ENCODE assay signal across 1 fruit fly cellular context in genomic region chr2L:16715841-16716701, dm6.
TF ChIP-seq lines count a peak whose summit lies in the region.

Gene Cyt-c-d (plus strand): TSS chr2L:16715891.
Gene CG31808 (minus strand): TSS chr2L:16716195.

TF ChIP-seq in whole organism, embryonic, 481 proteins besides CTCF, POLR2A, EP300 and RAD21 (continued from another document and continues in another):
- TF ChIP-seq Nf-YC (tag; optimal IDR thresholded peaks at IDR 0.05; lab: Kevin White, UChicago): peak; percentile 83
- TF ChIP-seq CG18619 (GFP tag; optimal IDR thresholded peaks at IDR 0.05; lab: Kevin White, UChicago): peak; percentile 97
- TF ChIP-seq CG6654 (GFP tag; optimal IDR thresholded peaks at IDR 0.05; lab: Kevin White, UChicago): peak; percentile 88
- TF ChIP-seq CG17186 (GFP tag; optimal IDR thresholded peaks at IDR 0.05; lab: Kevin White, UChicago): peak; percentile 88
- TF ChIP-seq phol (tag; optimal IDR thresholded peaks at IDR 0.05; lab: Kevin White, UChicago): peak; percentile 97
- peak; percentile 80 for TF ChIP-seq her (GFP tag; optimal IDR thresholded peaks at IDR 0.05; lab: Kevin White, UChicago)
- TF ChIP-seq CG10565 (GFP tag; optimal IDR thresholded peaks at IDR 0.05; lab: Kevin White, UChicago): peak; percentile 90
- peak; percentile 94 to 96 for TF ChIP-seq chif (GFP tag; optimal IDR thresholded peaks at IDR 0.05; lab: Kevin White, UChicago)
- no peak for TF ChIP-seq Tbp (GFP tag; optimal IDR thresholded peaks at IDR 0.05; lab: Kevin White, UChicago)
- TF ChIP-seq en (GFP tag; optimal IDR thresholded peaks at IDR 0.05; lab: Kevin White, UChicago): peak; percentile 85
- TF ChIP-seq CG13296 (GFP tag; optimal IDR thresholded peaks at IDR 0.05; lab: Kevin White, UChicago): peak; percentile 95
- peak; percentile 63 for TF ChIP-seq B-H2 (GFP tag; optimal IDR thresholded peaks at IDR 0.05; lab: Kevin White, UChicago)
- TF ChIP-seq CG3838 (GFP tag; optimal IDR thresholded peaks at IDR 0.05; lab: Kevin White, UChicago): peak; percentile 95
- peak; percentile 98 for TF ChIP-seq CG14050 (GFP tag; IDR thresholded peaks at IDR 0.05; lab: Robert Waterston, UW)
- peak; percentile 95 for TF ChIP-seq CrebB (tag; optimal IDR thresholded peaks at IDR 0.05; lab: Kevin White, UChicago)
- TF ChIP-seq CG17385 (GFP tag; optimal IDR thresholded peaks at IDR 0.05; lab: Kevin White, UChicago): peak; percentile 94
- peak; percentile 58 for TF ChIP-seq Bgb (GFP tag; IDR thresholded peaks at IDR 0.05; lab: Robert Waterston, UW; ENCODE audit: partially characterized antibody)
- TF ChIP-seq CG3065 (GFP tag; optimal IDR thresholded peaks at IDR 0.05; lab: Kevin White, UChicago): peak; percentile 89
- peak; percentile 98 for TF ChIP-seq Vsx1 (GFP tag; optimal IDR thresholded peaks at IDR 0.05; lab: Kevin White, UChicago)
- TF ChIP-seq Stat92E (GFP tag; optimal IDR thresholded peaks at IDR 0.05; lab: Kevin White, UChicago): peak in 1 of 3 experiments; percentile 92
- peak; percentile 94 for TF ChIP-seq Mes4 (GFP tag; optimal IDR thresholded peaks at IDR 0.05; lab: Kevin White, UChicago)
- TF ChIP-seq Poxn (GFP tag; IDR thresholded peaks at IDR 0.05; lab: Robert Waterston, UW): peak; percentile 74
- peak; percentile 92 for TF ChIP-seq CG15011 (GFP tag; optimal IDR thresholded peaks at IDR 0.05; lab: Kevin White, UChicago)
- TF ChIP-seq tup (GFP tag; optimal IDR thresholded peaks at IDR 0.05; lab: Kevin White, UChicago): peak; percentile 92
- TF ChIP-seq cg (GFP tag; optimal IDR thresholded peaks at IDR 0.05; lab: Kevin White, UChicago): peak; percentile 28
- TF ChIP-seq ci (GFP tag; IDR thresholded peaks at IDR 0.05; lab: Robert Waterston, UW): peak; percentile 99
- peak; percentile 90 for TF ChIP-seq CG8944 (GFP tag; optimal IDR thresholded peaks at IDR 0.05; lab: Kevin White, UChicago)
- peak; percentile 65 for TF ChIP-seq fd102C (GFP tag; optimal IDR thresholded peaks at IDR 0.05; lab: Kevin White, UChicago)
- TF ChIP-seq CG10431 (GFP tag; optimal IDR thresholded peaks at IDR 0.05; lab: Kevin White, UChicago): peak; percentile 86
- peak; percentile 95 for TF ChIP-seq CG12104 (GFP tag; optimal IDR thresholded peaks at IDR 0.05; lab: Kevin White, UChicago)
- TF ChIP-seq CG6175 (GFP tag; IDR thresholded peaks at IDR 0.05; lab: Robert Waterston, UW): peak; percentile 97
- peak; percentile 98 for TF ChIP-seq az2 (GFP tag; optimal IDR thresholded peaks at IDR 0.05; lab: Kevin White, UChicago)
- TF ChIP-seq maf-S (GFP tag; optimal IDR thresholded peaks at IDR 0.05; lab: Kevin White, UChicago): peak; percentile 92
- peak; percentile 97 for TF ChIP-seq CG2199 (GFP tag; IDR thresholded peaks at IDR 0.05; lab: Robert Waterston, UW)
- TF ChIP-seq br (optimal IDR thresholded peaks at IDR 0.05; lab: Kevin White, UChicago): no peak
- TF ChIP-seq HLH3B (GFP tag; IDR thresholded peaks at IDR 0.05; lab: Robert Waterston, UW): peak; percentile 98
- TF ChIP-seq Hr39 (optimal IDR thresholded peaks at IDR 0.05; lab: Kevin White, UChicago): no peak
- peak; percentile 95 for TF ChIP-seq Six4 (GFP tag; optimal IDR thresholded peaks at IDR 0.05; lab: Kevin White, UChicago)
- TF ChIP-seq CG17361 (GFP tag; IDR thresholded peaks at IDR 0.05; lab: Robert Waterston, UW): peak; percentile 96
- peak; percentile 90 for TF ChIP-seq Atf-2 (GFP tag; optimal IDR thresholded peaks at IDR 0.05; lab: Kevin White, UChicago)
- peak; percentile 98 for TF ChIP-seq Optix (GFP tag; IDR thresholded peaks at IDR 0.05; lab: Robert Waterston, UW)
- TF ChIP-seq CG9817 (tag; optimal IDR thresholded peaks at IDR 0.05; lab: Kevin White, UChicago): peak; percentile 92
- TF ChIP-seq Sry-β (GFP tag; optimal IDR thresholded peaks at IDR 0.05; lab: Kevin White, UChicago): peak; percentile 73
- TF ChIP-seq CG15479 (GFP tag; optimal IDR thresholded peaks at IDR 0.05; lab: Kevin White, UChicago): no peak
- TF ChIP-seq CG7839 (tag; optimal IDR thresholded peaks at IDR 0.05; lab: Kevin White, UChicago): peak; percentile 97
- TF ChIP-seq salm (tag; optimal IDR thresholded peaks at IDR 0.05; lab: Kevin White, UChicago): peak; percentile 98
- peak; percentile 47 for TF ChIP-seq stwl (tag; optimal IDR thresholded peaks at IDR 0.05; lab: Kevin White, UChicago)
- peak; percentile 96 for TF ChIP-seq otp (GFP tag; IDR thresholded peaks at IDR 0.05; lab: Robert Waterston, UW)
- TF ChIP-seq D19A (tag; optimal IDR thresholded peaks at IDR 0.05; lab: Kevin White, UChicago): peak; percentile 94
- peak; percentile 87 for TF ChIP-seq sr (GFP tag; IDR thresholded peaks at IDR 0.05; lab: Robert Waterston, UW)
- peak; percentile 87 for TF ChIP-seq CG4404 (GFP tag; IDR thresholded peaks at IDR 0.05; lab: Robert Waterston, UW)
- TF ChIP-seq sima (GFP tag; optimal IDR thresholded peaks at IDR 0.05; lab: Kevin White, UChicago): peak; percentile 68
- peak; percentile 74 for TF ChIP-seq z (GFP tag; IDR thresholded peaks at IDR 0.05; lab: Robert Waterston, UW)
- peak; percentile 83 for TF ChIP-seq NK7.1 (GFP tag; optimal IDR thresholded peaks at IDR 0.05; lab: Kevin White, UChicago)
- TF ChIP-seq C15 (GFP tag; IDR thresholded peaks at IDR 0.05; lab: Robert Waterston, UW): peak; percentile 88
- TF ChIP-seq CG5180 (GFP tag; optimal IDR thresholded peaks at IDR 0.05; lab: Kevin White, UChicago): peak; percentile 91
- TF ChIP-seq cad (GFP tag; optimal IDR thresholded peaks at IDR 0.05; lab: Kevin White, UChicago): no peak
- TF ChIP-seq aop (GFP tag; IDR thresholded peaks at IDR 0.05; lab: Robert Waterston, UW): peak; percentile 90
- 0 out of 3 replicates have a peak, but pooled peaks have one; percentile 31 for TF ChIP-seq CG16813 (GFP tag; IDR thresholded peaks at IDR 0.05; lab: Robert Waterston, UW; ENCODE audit: partially characterized antibody)
- TF ChIP-seq CG1233 (GFP tag; optimal IDR thresholded peaks at IDR 0.05; lab: Kevin White, UChicago): peak; percentile 94
- TF ChIP-seq CG42726 (GFP tag; IDR thresholded peaks at IDR 0.05; lab: Robert Waterston, UW; ENCODE audit: partially characterized antibody): peak; percentile 25; the same call in 1 of the 2 replicates
- peak; percentile 95 for TF ChIP-seq Abd-B (GFP tag; optimal IDR thresholded peaks at IDR 0.05; lab: Kevin White, UChicago)
- peak; percentile 86 for TF ChIP-seq E2f2 (GFP tag; IDR thresholded peaks at IDR 0.05; lab: Robert Waterston, UW)
- peak; percentile 98 for TF ChIP-seq nau (GFP tag; optimal IDR thresholded peaks at IDR 0.05; lab: Kevin White, UChicago)
- no peak for TF ChIP-seq Sin3A (optimal IDR thresholded peaks at IDR 0.05; lab: Kevin White, UChicago)
- peak; percentile 79 for TF ChIP-seq ac (GFP tag; optimal IDR thresholded peaks at IDR 0.05; lab: Kevin White, UChicago)
- TF ChIP-seq Dip2 (GFP tag; IDR thresholded peaks at IDR 0.05; lab: Robert Waterston, UW): no peak; the same call in 1 of the 2 replicates
- TF ChIP-seq lab (GFP tag; optimal IDR thresholded peaks at IDR 0.05; lab: Kevin White, UChicago): peak; percentile 98
- peak; percentile 98 for TF ChIP-seq CG15269 (tag; optimal IDR thresholded peaks at IDR 0.05; lab: Kevin White, UChicago)
- TF ChIP-seq chinmo (GFP tag; IDR thresholded peaks at IDR 0.05; lab: Robert Waterston, UW; ENCODE audit: partially characterized antibody): peak; percentile 77; the same call in 1 of the 4 replicates
- TF ChIP-seq CG30403 (GFP tag; optimal IDR thresholded peaks at IDR 0.05; lab: Kevin White, UChicago): peak; percentile 98
- peak; percentile 55 for TF ChIP-seq abd-A (tag; optimal IDR thresholded peaks at IDR 0.05; lab: Kevin White, UChicago)
- peak in 1 of 2 experiments; percentile 98 for TF ChIP-seq Eip74EF (GFP tag; optimal IDR thresholded peaks at IDR 0.05; lab: Kevin White, UChicago)
- TF ChIP-seq ftz-f1 (GFP tag; optimal IDR thresholded peaks at IDR 0.05; lab: Kevin White, UChicago): peak; percentile 49
- TF ChIP-seq grn (GFP tag; optimal IDR thresholded peaks at IDR 0.05; lab: Kevin White, UChicago): peak; percentile 76
- peak; percentile 91 for TF ChIP-seq Dad (GFP tag; optimal IDR thresholded peaks at IDR 0.05; lab: Kevin White, UChicago)
- peak; percentile 90 for TF ChIP-seq CG1792 (GFP tag; optimal IDR thresholded peaks at IDR 0.05; lab: Kevin White, UChicago)
- peak; percentile 91 for TF ChIP-seq CG10267 (tag; optimal IDR thresholded peaks at IDR 0.05; lab: Kevin White, UChicago)
- TF ChIP-seq HHEX (GFP tag; optimal IDR thresholded peaks at IDR 0.05; lab: Kevin White, UChicago): peak; percentile 94
- peak; percentile 83 for TF ChIP-seq eyg (GFP tag; optimal IDR thresholded peaks at IDR 0.05; lab: Kevin White, UChicago)
- TF ChIP-seq odd (GFP tag; optimal IDR thresholded peaks at IDR 0.05; lab: Kevin White, UChicago): peak; percentile 97
- TF ChIP-seq CG43689 (GFP tag; IDR thresholded peaks at IDR 0.05; lab: Robert Waterston, UW): peak; percentile 97
- TF ChIP-seq peb (GFP tag; IDR thresholded peaks at IDR 0.05; lab: Robert Waterston, UW): peak; percentile 97
- TF ChIP-seq zf30C (GFP tag; optimal IDR thresholded peaks at IDR 0.05; lab: Kevin White, UChicago): peak; percentile 93
- peak; percentile 95 for TF ChIP-seq CG12942 (GFP tag; optimal IDR thresholded peaks at IDR 0.05; lab: Kevin White, UChicago)
- peak; percentile 57 for TF ChIP-seq HmgD (GFP tag; optimal IDR thresholded peaks at IDR 0.05; lab: Kevin White, UChicago)
- peak; percentile 97 for TF ChIP-seq Xbp1 (GFP tag; optimal IDR thresholded peaks at IDR 0.05; lab: Kevin White, UChicago)
- TF ChIP-seq jing (GFP tag; optimal IDR thresholded peaks at IDR 0.05; lab: Kevin White, UChicago): peak; percentile 94
- peak in 1 of 3 experiments; percentile 95 for TF ChIP-seq lola (GFP tag; optimal IDR thresholded peaks at IDR 0.05; lab: Kevin White, UChicago)
- TF ChIP-seq ato (GFP tag; IDR thresholded peaks at IDR 0.05; lab: Robert Waterston, UW; ENCODE audit: partially characterized antibody): no peak
- peak; percentile 88 for TF ChIP-seq CG15514 (GFP tag; optimal IDR thresholded peaks at IDR 0.05; lab: Kevin White, UChicago)
- peak; percentile 88 for TF ChIP-seq slp2 (GFP tag; optimal IDR thresholded peaks at IDR 0.05; lab: Kevin White, UChicago)
- TF ChIP-seq dan (GFP tag; IDR thresholded peaks at IDR 0.05; lab: Robert Waterston, UW): peak; percentile 75; the same call in 1 of the 2 replicates
- TF ChIP-seq CG17568 (GFP tag; optimal IDR thresholded peaks at IDR 0.05; lab: Kevin White, UChicago): peak; percentile 95
- no peak for TF ChIP-seq fru (optimal IDR thresholded peaks at IDR 0.05; lab: Kevin White, UChicago)
- TF ChIP-seq CG14710 (tag; optimal IDR thresholded peaks at IDR 0.05; lab: Kevin White, UChicago): peak; percentile 95
- TF ChIP-seq Deaf1 (tag; optimal IDR thresholded peaks at IDR 0.05; lab: Kevin White, UChicago): peak; percentile 83
- peak; percentile 91 for TF ChIP-seq sens-2 (GFP tag; IDR thresholded peaks at IDR 0.05; lab: Robert Waterston, UW)
- no peak for TF ChIP-seq CG9876 (GFP tag; optimal IDR thresholded peaks at IDR 0.05; lab: Kevin White, UChicago)
- TF ChIP-seq sd (tag; optimal IDR thresholded peaks at IDR 0.05; lab: Kevin White, UChicago): peak; percentile 83
- peak; percentile 94 for TF ChIP-seq onecut (GFP tag; IDR thresholded peaks at IDR 0.05; lab: Robert Waterston, UW)
- TF ChIP-seq vvl (GFP tag; IDR thresholded peaks at IDR 0.05; lab: Robert Waterston, UW): peak; percentile 99
- peak; percentile 96 for TF ChIP-seq tio (GFP tag; optimal IDR thresholded peaks at IDR 0.05; lab: Kevin White, UChicago)
- peak; percentile 92 for TF ChIP-seq Gug (GFP tag; IDR thresholded peaks at IDR 0.05; lab: Robert Waterston, UW)
- peak; percentile 88 for TF ChIP-seq CG8290 (GFP tag; optimal IDR thresholded peaks at IDR 0.05; lab: Kevin White, UChicago)
- TF ChIP-seq CG8290 (tag; optimal IDR thresholded peaks at IDR 0.05; lab: Kevin White, UChicago): peak; percentile 84 to 93
- no peak for TF ChIP-seq nerfin-2 (GFP tag; IDR thresholded peaks at IDR 0.05; lab: Robert Waterston, UW; ENCODE audit: partially characterized antibody)
- peak; percentile 97 for TF ChIP-seq CG2120 (GFP tag; optimal IDR thresholded peaks at IDR 0.05; lab: Kevin White, UChicago)
- peak; percentile 97 for TF ChIP-seq CG11504 (tag; optimal IDR thresholded peaks at IDR 0.05; lab: Kevin White, UChicago)
- peak; percentile 98 for TF ChIP-seq CG13424 (tag; optimal IDR thresholded peaks at IDR 0.05; lab: Kevin White, UChicago)
- peak; percentile 85 for TF ChIP-seq CG11085 (GFP tag; IDR thresholded peaks at IDR 0.05; lab: Robert Waterston, UW)
- TF ChIP-seq pho (GFP tag; optimal IDR thresholded peaks at IDR 0.05; lab: Kevin White, UChicago): peak; percentile 89
- peak; percentile 98 for TF ChIP-seq Awh (GFP tag; IDR thresholded peaks at IDR 0.05; lab: Robert Waterston, UW)
- TF ChIP-seq CG3847 (GFP tag; IDR thresholded peaks at IDR 0.05; lab: Robert Waterston, UW): peak; percentile 93
- TF ChIP-seq CG7745 (tag; optimal IDR thresholded peaks at IDR 0.05; lab: Kevin White, UChicago): peak; percentile 59
- TF ChIP-seq CG16863 (GFP tag; optimal IDR thresholded peaks at IDR 0.05; lab: Kevin White, UChicago): peak; percentile 94
- TF ChIP-seq CG7786 (GFP tag; optimal IDR thresholded peaks at IDR 0.05; lab: Kevin White, UChicago): peak; percentile 89
- peak; percentile 94 for TF ChIP-seq fd64A (GFP tag; optimal IDR thresholded peaks at IDR 0.05; lab: Kevin White, UChicago)
- TF ChIP-seq YL-1 (GFP tag; optimal IDR thresholded peaks at IDR 0.05; lab: Kevin White, UChicago): peak; percentile 90
- TF ChIP-seq gem (tag; optimal IDR thresholded peaks at IDR 0.05; lab: Kevin White, UChicago): peak; percentile 99
- TF ChIP-seq sna (GFP tag; IDR thresholded peaks at IDR 0.05; lab: Robert Waterston, UW; ENCODE audit: partially characterized antibody): no peak
- TF ChIP-seq CG15601 (tag; optimal IDR thresholded peaks at IDR 0.05; lab: Kevin White, UChicago): peak; percentile 96
- no peak for TF ChIP-seq vnd (GFP tag; IDR thresholded peaks at IDR 0.05; lab: Robert Waterston, UW; ENCODE audit: partially characterized antibody)
- peak; percentile 98 for TF ChIP-seq PHDP (tag; optimal IDR thresholded peaks at IDR 0.05; lab: Kevin White, UChicago)
- TF ChIP-seq CG11093 (GFP tag; IDR thresholded peaks at IDR 0.05; lab: Robert Waterston, UW): peak; percentile 97
- peak; percentile 97 for TF ChIP-seq CG12219 (GFP tag; optimal IDR thresholded peaks at IDR 0.05; lab: Kevin White, UChicago)
- TF ChIP-seq Myb (GFP tag; optimal IDR thresholded peaks at IDR 0.05; lab: Kevin White, UChicago): peak; percentile 71
- peak; percentile 97 for TF ChIP-seq so (GFP tag; IDR thresholded peaks at IDR 0.05; lab: Robert Waterston, UW)
- TF ChIP-seq B-H1 (GFP tag; IDR thresholded peaks at IDR 0.05; lab: Robert Waterston, UW): peak; percentile 95
- peak; percentile 85 for TF ChIP-seq CG17612 (GFP tag; IDR thresholded peaks at IDR 0.05; lab: Robert Waterston, UW)
